Worm (Caenorhabditis elegans) whole organism, L4 larva: ENCODE results near the gene spe-27.

Source experiments
- fkh-10 ChIP-seq: fragments of 150-350 bp; optimal IDR thresholded peaks from 2 replicates; lab custom pipeline; 2014; ENCODE audit warnings: missing biosample characterization, missing genetic modification reagents, missing genetic modification characterization
- hmg-1.1 ChIP-seq: fragments of 200-800 bp; sonication (Bioruptor generic); IDR thresholded peaks from 2 replicates; pipeline ENCODE4 v1.3.6; 2022; ENCODE audit warnings: missing genetic modification reagents, missing genetic modification characterization, missing compliant biosample characterization
- nhr-76 ChIP-seq: fragments of 150-350 bp; optimal IDR thresholded peaks from 2 replicates; lab custom pipeline; 2014; ENCODE audit warnings: missing biosample characterization, missing genetic modification characterization
- pha-4 ChIP-seq, 2 experiments: fragments of 150-350 bp in 1 of 2; fragments of 200-800 bp in 1 of 2; sonication (Bioruptor generic) in 1 of 2; IDR thresholded peaks in 1 of 2; optimal IDR thresholded peaks in 1 of 2; 2 replicates each; pipeline versions ENCODE4 v1.3.6 to Lab custom; 2014 to 2022; ENCODE audit warnings: missing genetic modification characterization in 2 of 2, missing genetic modification reagents in 2 of 2, missing biosample characterization in 1 of 2, missing compliant biosample characterization in 1 of 2
- snpc-4 ChIP-seq: fragments of 150-350 bp; optimal IDR thresholded peaks from 2 replicates; lab custom pipeline; 2014; ENCODE audit warnings: missing biosample characterization, missing genetic modification characterization
- vab-7 ChIP-seq: fragments of 200-800 bp; sonication (Bioruptor generic); IDR thresholded peaks from 2 replicates; pipeline ENCODE4 v1.3.6; 2022; ENCODE audit warnings: missing genetic modification reagents, missing genetic modification characterization, missing compliant biosample characterization

- TF ChIP-seq nhr-76 (tag; lab: Kevin White, UChicago) (no peak), pha-4 (GFP tag; IDR thresholded peaks at IDR 0.05; lab: Robert Waterston, UW) (no peak), pha-4 (tag; optimal IDR thresholded peaks at IDR 0.05; lab: Kevin White, UChicago) (no peak), vab-7 (no peak), fkh-10 (no peak), snpc-4 (tag; lab: Kevin White, UChicago) (no peak), hmg-1.1 (GFP tag; lab: Robert Waterston, UW) (no peak)
Measured at ce11 chrIV:5884500-5884899, 18.8 kb upstream of the spe-27 start, which contains the start of gene H04M03.11.
